Worm (Caenorhabditis elegans) whole organism, late embryonic: Measurements from ENCODE around the gene T27A1.2.

Experiments used
- C08G9.2 ChIP-seq: sonication (generic microtip); optimal IDR thresholded peaks from 2 replicates; lab custom pipeline; 2016; ENCODE audit warnings: mild to moderate bottlenecking, missing genetic modification characterization, moderate library complexity, missing compliant biosample characterization
- C38D4.7 ChIP-seq: fragments of 200-800 bp; sonication (Bioruptor generic); optimal IDR thresholded peaks from 2 replicates; lab custom pipeline; 2018; ENCODE audit warnings: mild to moderate bottlenecking, missing genetic modification characterization, moderate library complexity, missing compliant biosample characterization
- K09A11.1 ChIP-seq: sonication (generic microtip); optimal IDR thresholded peaks from 2 replicates; lab custom pipeline; 2017; ENCODE audit warnings: antibody characterized with exemption, mild to moderate bottlenecking, missing genetic modification characterization, missing compliant biosample characterization; ENCODE audit not compliant: insufficient read depth
- Y22D7AL.16 ChIP-seq: sonication (generic microtip); optimal IDR thresholded peaks from 2 replicates; lab custom pipeline; 2016; ENCODE audit warnings: missing genetic modification characterization, missing compliant biosample characterization
- ama-1 ChIP-seq: fragments of 150-350 bp; optimal IDR thresholded peaks from 2 replicates; lab custom pipeline; 2014
- ceh-19 ChIP-seq: fragments of 200-800 bp; sonication (Bioruptor generic); optimal IDR thresholded peaks from 2 replicates; lab custom pipeline; 2018; ENCODE audit warnings: mild to moderate bottlenecking, missing genetic modification characterization, missing compliant biosample characterization
- ceh-24 ChIP-seq: sonication (generic microtip); optimal IDR thresholded peaks from 2 replicates; lab custom pipeline; 2016; ENCODE audit warnings: mild to moderate bottlenecking, missing genetic modification characterization, missing compliant biosample characterization
- ceh-30 ChIP-seq: fragments of 150-350 bp; optimal IDR thresholded peaks from 2 replicates; lab custom pipeline; 2014; ENCODE audit warnings: missing biosample characterization, missing genetic modification characterization
- ceh-31 ChIP-seq: sonication (generic microtip); optimal IDR thresholded peaks from 2 replicates; lab custom pipeline; 2016; ENCODE audit warnings: missing genetic modification characterization, missing compliant biosample characterization
- ceh-34 ChIP-seq: sonication (generic microtip); optimal IDR thresholded peaks from 2 replicates; lab custom pipeline; 2016; ENCODE audit warnings: mild to moderate bottlenecking, missing genetic modification characterization, missing compliant biosample characterization
- ceh-45 ChIP-seq: fragments of 200-800 bp; sonication (Bioruptor generic); IDR thresholded peaks from 2 replicates; pipeline ENCODE4 v1.3.6; 2022; ENCODE audit warnings: missing genetic modification reagents, missing genetic modification characterization, missing compliant biosample characterization
- ceh-48 ChIP-seq: sonication (generic microtip); optimal IDR thresholded peaks from 2 replicates; lab custom pipeline; 2016; ENCODE audit warnings: missing genetic modification characterization, inconsistent platforms, missing compliant biosample characterization
- ceh-9 ChIP-seq: sonication (generic microtip); optimal IDR thresholded peaks from 2 replicates; lab custom pipeline; 2016; ENCODE audit warnings: mild to moderate bottlenecking, missing genetic modification characterization, inconsistent platforms, missing compliant biosample characterization
- dmd-4 ChIP-seq: sonication (generic microtip); optimal IDR thresholded peaks from 2 replicates; lab custom pipeline; 2016; ENCODE audit warnings: borderline replicate concordance, missing genetic modification characterization, missing compliant biosample characterization
- elt-2 ChIP-seq: sonication (generic microtip); optimal IDR thresholded peaks from 2 replicates; lab custom pipeline; 2016; ENCODE audit warnings: missing genetic modification reagents, missing genetic modification characterization, missing compliant biosample characterization
- elt-4 ChIP-seq: sonication (generic microtip); optimal IDR thresholded peaks from 2 replicates; lab custom pipeline; 2016; ENCODE audit warnings: missing genetic modification characterization, missing compliant biosample characterization
- ets-4 ChIP-seq: sonication (generic microtip); optimal IDR thresholded peaks from 2 replicates; lab custom pipeline; 2016; ENCODE audit warnings: missing genetic modification characterization, missing compliant biosample characterization
- eyg-1 ChIP-seq: sonication (generic microtip); optimal IDR thresholded peaks from 2 replicates; lab custom pipeline; 2016; ENCODE audit warnings: missing genotype, missing genetic modification characterization, missing compliant biosample characterization
- fax-1 ChIP-seq: sonication (generic microtip); optimal IDR thresholded peaks from 2 replicates; lab custom pipeline; 2016; ENCODE audit warnings: missing genotype, missing genetic modification characterization, missing compliant biosample characterization
- hlh-6 ChIP-seq: sonication (generic microtip); optimal IDR thresholded peaks from 2 replicates; lab custom pipeline; 2016; ENCODE audit warnings: missing genotype, missing genetic modification characterization, missing compliant biosample characterization
- lim-6 ChIP-seq: sonication (generic microtip); optimal IDR thresholded peaks from 2 replicates; lab custom pipeline; 2016; ENCODE audit warnings: missing genetic modification characterization, missing compliant biosample characterization
- madf-2 ChIP-seq: sonication (generic microtip); optimal IDR thresholded peaks from 2 replicates; lab custom pipeline; 2017; ENCODE audit warnings: missing genetic modification characterization, missing compliant biosample characterization
- nfya-1 ChIP-seq: sonication (generic microtip); optimal IDR thresholded peaks from 2 replicates; lab custom pipeline; 2017; ENCODE audit warnings: missing genetic modification characterization, mild to moderate bottlenecking, missing compliant biosample characterization, antibody characterized with exemption, moderate library complexity
- nhr-11 ChIP-seq: fragments of 150-350 bp; optimal IDR thresholded peaks from 2 replicates; lab custom pipeline; 2014; ENCODE audit warnings: missing biosample characterization, missing genetic modification characterization
- nhr-232 ChIP-seq: sonication (generic microtip); optimal IDR thresholded peaks from 2 replicates; lab custom pipeline; 2016; ENCODE audit warnings: missing genetic modification characterization, missing compliant biosample characterization
- npax-4 ChIP-seq: sonication (generic microtip); optimal IDR thresholded peaks from 2 replicates; lab custom pipeline; 2016; ENCODE audit warnings: missing genetic modification characterization, missing compliant biosample characterization
- odd-2 ChIP-seq: sonication (generic microtip); optimal IDR thresholded peaks from 2 replicates; lab custom pipeline; 2017; ENCODE audit warnings: antibody characterized with exemption, mild to moderate bottlenecking, missing genetic modification characterization, missing compliant biosample characterization
- pax-1 ChIP-seq: fragments of 150-350 bp; optimal IDR thresholded peaks from 2 replicates; lab custom pipeline; 2014; ENCODE audit warnings: missing biosample characterization, missing genetic modification characterization
- pha-2 ChIP-seq: sonication (generic microtip); optimal IDR thresholded peaks from 2 replicates; lab custom pipeline; 2017; ENCODE audit warnings: mild to moderate bottlenecking, missing genetic modification characterization, missing compliant biosample characterization
- pqm-1 ChIP-seq: sonication (generic microtip); optimal IDR thresholded peaks from 2 replicates; lab custom pipeline; 2016; ENCODE audit warnings: missing genetic modification characterization, missing compliant biosample characterization
- pros-1 ChIP-seq: fragments of 150-350 bp; optimal IDR thresholded peaks from 2 replicates; lab custom pipeline; 2014; ENCODE audit warnings: missing biosample characterization, missing genetic modification reagents, missing genetic modification characterization
- rnt-1 ChIP-seq: sonication (generic microtip); optimal IDR thresholded peaks from 2 replicates; lab custom pipeline; 2016; ENCODE audit warnings: missing genetic modification characterization, missing compliant biosample characterization
- sox-2 ChIP-seq: fragments of 200-800 bp; sonication (Bioruptor generic); IDR thresholded peaks from 2 replicates; pipeline ENCODE4 v1.3.6; 2022; ENCODE audit warnings: missing genetic modification reagents, missing genetic modification characterization, missing compliant biosample characterization
- syd-9 ChIP-seq: sonication (generic microtip); optimal IDR thresholded peaks from 2 replicates; lab custom pipeline; 2016; ENCODE audit warnings: mild to moderate bottlenecking, missing genetic modification characterization, moderate library complexity, missing compliant biosample characterization
- tbx-7 ChIP-seq: sonication (generic microtip); optimal IDR thresholded peaks from 2 replicates; lab custom pipeline; 2016; ENCODE audit warnings: missing genotype, missing genetic modification characterization, missing compliant biosample characterization
- ttx-3 ChIP-seq: sonication (generic microtip); optimal IDR thresholded peaks from 2 replicates; lab custom pipeline; 2016; ENCODE audit warnings: missing genetic modification reagents, missing genetic modification characterization, missing compliant biosample characterization
- unc-42 ChIP-seq: sonication (generic microtip); optimal IDR thresholded peaks from 2 replicates; lab custom pipeline; 2016; ENCODE audit warnings: missing genotype, missing genetic modification characterization, missing compliant biosample characterization
- unc-55 ChIP-seq: sonication (generic microtip); optimal IDR thresholded peaks from 2 replicates; lab custom pipeline; 2017; ENCODE audit warnings: missing biosample characterization, missing genetic modification reagents, missing genetic modification characterization

Gene T27A1.2

ce11 chrII:572010-572409 lies 35.3 kb upstream of the T27A1.2 start, which contains the start of gene mlt-8:
mlt-8 (minus strand) TSS chrII:572110.
- TF ChIP-seq hlh-6 (tag; lab: Kevin White, UChicago) (no peak), dmd-4 (tag; lab: Kevin White, UChicago) (no peak), rnt-1 (no peak), ceh-45 (no peak), ttx-3 (no peak), lim-6 (no peak), ceh-31 (tag; lab: Kevin White, UChicago) (no peak), nhr-11 (tag; lab: Kevin White, UChicago) (no peak), fax-1 (tag; lab: Kevin White, UChicago) (no peak), K09A11.1 (no peak), unc-55 (GFP tag; lab: Kevin White, UChicago) (no peak), Y22D7AL.16 (no peak)

- TF ChIP-seq odd-2 (no peak), ama-1 (no peak), ceh-30 (tag; lab: Kevin White, UChicago) (no peak), hlh-6 (tag; lab: Kevin White, UChicago) (no peak), syd-9 (tag; lab: Kevin White, UChicago) (no peak), unc-42 (no peak)
These were observed 32.1 kb upstream of the T27A1.2 start, which contains the start of gene W08F4.5 for ce11 chrII:568776-569175. W08F4.5 (minus strand) TSS chrII:568876.

ce11 chrII:556185-556584 lies 19.5 kb upstream of the T27A1.2 start, which contains the start of the genes C09E8.1 and C09E8.6:
C09E8.1 (plus strand) TSS chrII:556485.
C09E8.6 (plus strand) TSS chrII:556497.
- no peak for TF ChIP-seq nhr-232 (tag; lab: Kevin White, UChicago)
- TF ChIP-seq pros-1 (tag; lab: Kevin White, UChicago) = no peak
- no peak for TF ChIP-seq elt-2 (tag; lab: Kevin White, UChicago)
- no peak for TF ChIP-seq elt-4 (tag; lab: Kevin White, UChicago)
- TF ChIP-seq ceh-24 (tag; lab: Kevin White, UChicago) = no peak
- TF ChIP-seq ceh-19 (GFP tag; lab: Kevin White, UChicago) = no peak
- TF ChIP-seq madf-2 (tag; lab: Kevin White, UChicago) = no peak
- TF ChIP-seq hlh-6 (tag; lab: Kevin White, UChicago) = no peak
- no peak for TF ChIP-seq ceh-34 (tag; lab: Kevin White, UChicago)
- TF ChIP-seq pax-1 (tag; lab: Kevin White, UChicago) = no peak
- no peak for TF ChIP-seq ttx-3
- TF ChIP-seq npax-4 = no peak
- TF ChIP-seq tbx-7 = no peak
- no peak for TF ChIP-seq pha-2 (tag; lab: Kevin White, UChicago)
- TF ChIP-seq, all 69 proteins: peak for 0

ce11 chrII:555371-555770 lies 18.7 kb upstream of the T27A1.2 start:
- TF ChIP-seq odd-2 (no peak), rnt-1 (no peak), ets-4 (tag; lab: Kevin White, UChicago) (no peak), tbx-7 (no peak), ceh-48 (tag; lab: Kevin White, UChicago) (peak; percentile 22), unc-55 (GFP tag; lab: Kevin White, UChicago) (peak; percentile 9), pqm-1 (tag; lab: Kevin White, UChicago) (no peak), sox-2 (GFP tag; lab: Robert Waterston, UW) (no peak)

ce11 chrII:551245-551904 lies 14.7 kb upstream of the T27A1.2 start, which contains the start of gene lips-7:
lips-7 (plus strand) TSS chrII:551854.
- TF ChIP-seq nfya-1 (tag; lab: Kevin White, UChicago) = no peak
- TF ChIP-seq hlh-6 (tag; lab: Kevin White, UChicago) = peak; percentile 49
- TF ChIP-seq C08G9.2 (tag; lab: Kevin White, UChicago) = peak; percentile 11
- no peak for TF ChIP-seq eyg-1 (tag; lab: Kevin White, UChicago)
- no peak for TF ChIP-seq ceh-9 (tag; lab: Kevin White, UChicago)
- peak; percentile 10 for TF ChIP-seq C38D4.7 (GFP tag; lab: Kevin White, UChicago)
- TF ChIP-seq, all 69 proteins: peak for 3
